Worm (Caenorhabditis elegans) whole organism, L3 larva: ENCODE data around the gene icln-1.

Experiments
- jun-1 ChIP-seq: fragments of 150-350 bp; optimal IDR thresholded peaks from 2 replicates; lab custom pipeline; 2014; ENCODE audit warnings: missing biosample characterization, missing genetic modification reagents, missing genetic modification characterization
- nhr-77 ChIP-seq: fragments of 150-350 bp; optimal IDR thresholded peaks from 2 replicates; lab custom pipeline; 2014; ENCODE audit warnings: missing biosample characterization, missing genetic modification characterization
- unc-62 ChIP-seq: fragments of 150-350 bp; sonication (generic microtip); optimal IDR thresholded peaks from 4 replicates; lab custom pipeline; 2014; ENCODE audit warnings: missing biosample characterization, missing genetic modification reagents, missing genetic modification characterization
- ztf-11 ChIP-seq: fragments of 150-350 bp; optimal IDR thresholded peaks from 2 replicates; lab custom pipeline; 2014; ENCODE audit warnings: missing biosample characterization, missing genetic modification characterization

DNA sequence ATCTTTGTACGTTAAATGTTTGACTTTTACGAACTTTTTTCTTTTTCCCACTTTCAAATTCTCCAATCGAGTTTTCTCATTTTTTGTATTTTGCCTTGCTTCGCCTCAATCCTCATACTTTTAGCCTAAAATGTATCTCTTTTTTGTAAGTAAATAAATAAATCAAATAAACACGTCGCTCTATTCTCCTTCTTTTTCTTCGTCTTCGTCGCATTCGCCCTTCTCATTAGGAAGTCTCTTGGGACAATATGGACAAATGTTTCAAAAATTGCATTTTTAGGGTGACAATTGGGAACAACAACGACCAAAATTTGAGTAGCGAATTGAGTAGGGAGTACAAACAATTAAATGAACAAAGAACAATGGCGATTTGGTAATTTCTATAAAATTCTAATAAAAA lies 3.4 kb downstream of the icln-1 start:
- TF ChIP-seq nhr-77 (tag; lab: Kevin White, UChicago) (no peak), ztf-11 (tag; lab: Kevin White, UChicago) (no peak), jun-1 (no peak), unc-62 (GFP tag; lab: Kevin White, UChicago) (no peak)
